Fruit fly (Drosophila melanogaster) whole organism, adult: ENCODE data around the gene zfh1.
A peak's percentile ranks its signal among the peaks of the same experiment; 100 is the strongest.

Experiments used
- CG11617 ChIP-seq: fragments of 200-800 bp; sonication (Bioruptor generic); optimal IDR thresholded peaks from 2 replicates; lab custom pipeline; 2017; ENCODE audit warnings: mild to moderate bottlenecking, missing biosample characterization, missing genetic modification reagents, missing genetic modification characterization
- CG12768 ChIP-seq: fragments of 200-800 bp; sonication (Bioruptor generic); optimal IDR thresholded peaks from 2 replicates; lab custom pipeline; 2017; ENCODE audit warnings: missing biosample characterization, missing genetic modification characterization, mild to moderate bottlenecking, moderate library complexity, missing genetic modification reagents
- CG14711 ChIP-seq: fragments of 200-800 bp; sonication (Bioruptor generic); optimal IDR thresholded peaks from 2 replicates; lab custom pipeline; 2018; ENCODE audit warnings: missing biosample characterization, mild to moderate bottlenecking, missing genetic modification characterization, moderate library complexity
- CG1620 ChIP-seq: fragments of 200-800 bp; sonication (Bioruptor generic); optimal IDR thresholded peaks from 2 replicates; lab custom pipeline; 2016; ENCODE audit warnings: missing biosample characterization, missing genetic modification characterization
- CG33017 ChIP-seq: fragments of 200-800 bp; sonication (Bioruptor generic); optimal IDR thresholded peaks from 2 replicates; lab custom pipeline; 2018; ENCODE audit warnings: missing biosample characterization, mild to moderate bottlenecking, missing genetic modification characterization, moderate library complexity
- CG5204 ChIP-seq: fragments of 200-800 bp; sonication (Bioruptor generic); optimal IDR thresholded peaks from 2 replicates; lab custom pipeline; 2016; ENCODE audit warnings: missing biosample characterization, missing genetic modification characterization
- CG7045 ChIP-seq: fragments of 200-800 bp; sonication (Bioruptor generic); optimal IDR thresholded peaks from 2 replicates; lab custom pipeline; 2017; ENCODE audit warnings: missing biosample characterization, mild to moderate bottlenecking, missing genetic modification characterization
- CG7101 ChIP-seq: fragments of 200-800 bp; sonication (Bioruptor generic); optimal IDR thresholded peaks from 2 replicates; lab custom pipeline; 2018; ENCODE audit warnings: missing biosample characterization, mild to moderate bottlenecking, missing genetic modification characterization, moderate library complexity
- Clk ChIP-seq: fragments of 200-800 bp; sonication (Bioruptor generic); optimal IDR thresholded peaks from 2 replicates; lab custom pipeline; 2017; ENCODE audit warnings: missing biosample characterization, missing genetic modification characterization
- Crg-1 ChIP-seq: fragments of 200-800 bp; sonication (Bioruptor generic); optimal IDR thresholded peaks from 2 replicates; lab custom pipeline; 2016; ENCODE audit warnings: missing biosample characterization, missing genetic modification characterization
- Hr96 ChIP-seq: fragments of 200-800 bp; sonication (Bioruptor generic); optimal IDR thresholded peaks from 2 replicates; lab custom pipeline; 2016; ENCODE audit warnings: missing biosample characterization, missing genetic modification characterization
- Mnt ChIP-seq: fragments of 200-800 bp; sonication (Bioruptor generic); optimal IDR thresholded peaks from 2 replicates; lab custom pipeline; 2016; ENCODE audit warnings: missing biosample characterization, mild to moderate bottlenecking, missing genetic modification characterization
- bab1 ChIP-seq: fragments of 200-800 bp; sonication (Bioruptor generic); optimal IDR thresholded peaks from 3 replicates; lab custom pipeline; 2019; ENCODE audit warnings: missing biosample characterization, mild to moderate bottlenecking, missing genetic modification characterization, moderate library complexity
- cic ChIP-seq: fragments of 200-800 bp; sonication (Bioruptor generic); optimal IDR thresholded peaks from 2 replicates; lab custom pipeline; 2017; ENCODE audit warnings: missing biosample characterization, mild to moderate bottlenecking, missing genetic modification characterization, moderate library complexity
- cnc ChIP-seq, 2 experiments: fragments of >200 bp; optimal IDR thresholded peaks; 2 replicates each; lab custom pipeline; 2017
- kay ChIP-seq: fragments of 200-800 bp; sonication (Bioruptor generic); peaks from one replicate; lab custom pipeline; 2016; ENCODE audit warnings: missing biosample characterization, missing genetic modification characterization, borderline replicate concordance
- ovo ChIP-seq: fragments of 200-800 bp; sonication (Bioruptor generic); optimal IDR thresholded peaks from 2 replicates; lab custom pipeline; 2016; ENCODE audit warnings: missing biosample characterization, missing genetic modification characterization
- pad ChIP-seq: fragments of 200-800 bp; sonication (Bioruptor generic); optimal IDR thresholded peaks from 3 replicates; lab custom pipeline; 2017; ENCODE audit warnings: missing biosample characterization, missing genetic modification characterization, mild to moderate bottlenecking, moderate library complexity, missing genetic modification reagents
- tj ChIP-seq: fragments of 200-800 bp; sonication (Bioruptor generic); optimal IDR thresholded peaks from 3 replicates; lab custom pipeline; 2017; ENCODE audit warnings: missing biosample characterization, mild to moderate bottlenecking, missing genetic modification characterization, moderate library complexity
- toe ChIP-seq: fragments of 200-800 bp; sonication (Bioruptor generic); optimal IDR thresholded peaks from 2 replicates; lab custom pipeline; 2016; ENCODE audit warnings: missing biosample characterization, missing genetic modification characterization

zfh1 gene

dm6 chr3R:30802115-30802682 lies 36.5 kb downstream of the zfh1 start:
- TF ChIP-seq cic: peak; percentile 18
- TF ChIP-seq tj: no peak
- peak; percentile 23 for TF ChIP-seq CG7045 (GFP tag; lab: Kevin White, UChicago)

DNA sequence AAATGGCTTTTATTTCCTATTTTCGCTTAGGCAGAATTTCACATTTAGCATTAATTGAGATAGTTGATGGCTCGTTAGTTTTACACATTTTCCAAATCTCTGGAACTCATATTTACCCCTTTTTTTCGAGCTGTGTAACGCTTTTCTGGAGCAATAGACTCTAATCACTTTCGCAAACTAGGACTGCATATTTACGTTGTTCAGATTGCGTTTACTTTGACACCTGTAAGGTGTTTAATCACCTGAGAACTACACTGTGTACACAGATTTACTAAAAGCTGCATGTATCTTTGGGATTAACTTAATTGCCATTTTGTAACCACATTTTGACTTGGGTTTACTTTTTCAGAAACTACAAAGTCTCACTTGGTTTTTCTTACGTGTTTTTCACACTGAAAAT lies 37.1 kb downstream of the zfh1 start:
- TF ChIP-seq Mnt (GFP tag; lab: Kevin White, UChicago) (peak; percentile 15), pad (peak; percentile 57), toe (GFP tag; lab: Kevin White, UChicago) (peak; percentile 74), CG7045 (GFP tag; lab: Kevin White, UChicago) (peak; percentile 89), CG12768 (GFP tag; lab: Kevin White, UChicago) (peak; percentile 75), cic (no peak), CG5204 (GFP tag; lab: Kevin White, UChicago) (peak; percentile 54), tj (no peak), CG7101 (tag; lab: Kevin White, UChicago) (peak; percentile 87), CG11617 (GFP tag; lab: Kevin White, UChicago) (peak; percentile 67), Hr96 (GFP tag; lab: Kevin White, UChicago) (peak; percentile 48), Crg-1 (GFP tag; lab: Kevin White, UChicago) (peak; percentile 91), bab1 (GFP tag; lab: Kevin White, UChicago) (no peak), CG14711 (tag; lab: Kevin White, UChicago) (peak; percentile 47), cnc (optimal IDR thresholded peaks at IDR 0.05; lab: Kevin White, UChicago) (no peak), kay (peak; percentile 98), CG33017 (tag; lab: Kevin White, UChicago) (peak; percentile 75), CG1620 (GFP tag; lab: Kevin White, UChicago) (peak; percentile 84), ovo (GFP tag; lab: Kevin White, UChicago) (peak; percentile 90), Clk (GFP tag; lab: Kevin White, UChicago) (peak; percentile 74)

dm6 chr3R:30803212-30803814 lies 37.6 kb downstream of the zfh1 start:
- TF ChIP-seq toe (GFP tag; lab: Kevin White, UChicago) (no peak), tj (peak; percentile 99), cic (no peak), kay (no peak), CG12768 (GFP tag; lab: Kevin White, UChicago) (peak; percentile 42), bab1 (GFP tag; lab: Kevin White, UChicago) (no peak), Clk (GFP tag; lab: Kevin White, UChicago) (no peak)

DNA sequence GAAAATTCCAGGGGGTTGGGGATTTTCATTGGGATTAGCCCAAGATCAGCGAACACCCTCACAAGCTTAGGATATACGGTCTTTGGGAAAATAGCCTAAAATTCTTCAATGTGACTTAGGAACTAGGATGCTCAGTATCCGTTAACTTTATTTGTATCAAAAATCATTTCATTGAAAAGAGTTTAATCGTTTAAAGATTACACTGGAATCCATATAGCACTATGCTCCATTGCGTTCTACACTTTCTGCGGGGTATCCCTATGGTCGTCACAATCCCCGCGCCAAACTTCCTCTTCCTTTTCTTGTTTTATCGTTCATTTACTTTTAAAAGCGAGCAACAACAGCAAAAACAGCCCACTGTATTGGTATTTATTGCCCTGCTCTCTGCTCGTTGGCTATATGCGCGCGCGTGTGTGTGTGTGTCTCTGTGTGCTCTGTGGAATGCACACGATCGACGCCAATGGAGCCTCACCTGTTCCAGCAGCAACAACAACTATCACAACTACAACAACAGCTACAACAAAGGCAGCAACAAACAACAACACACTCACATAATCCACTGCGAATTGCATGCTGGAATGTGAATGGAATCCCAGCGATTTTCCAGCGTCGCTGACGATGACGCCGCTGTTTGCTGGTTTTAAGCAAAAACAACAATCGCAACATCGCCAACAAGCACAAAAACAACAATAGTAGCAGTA lies 38.2 kb downstream of the zfh1 start:
- TF ChIP-seq ovo (GFP tag; lab: Kevin White, UChicago) (peak; percentile 34), CG11617 (GFP tag; lab: Kevin White, UChicago) (peak; percentile 81), pad (peak; percentile 47), bab1 (GFP tag; lab: Kevin White, UChicago) (peak; percentile 54), Hr96 (GFP tag; lab: Kevin White, UChicago) (peak; percentile 47), CG12768 (GFP tag; lab: Kevin White, UChicago) (peak; percentile 15), cic (peak; percentile 62), CG1620 (GFP tag; lab: Kevin White, UChicago) (no peak), kay (peak; percentile 90), Mnt (GFP tag; lab: Kevin White, UChicago) (no peak), tj (peak; percentile 94), CG7045 (GFP tag; lab: Kevin White, UChicago) (peak; percentile 66), CG14711 (tag; lab: Kevin White, UChicago) (peak; percentile 50), Clk (GFP tag; lab: Kevin White, UChicago) (peak; percentile 42), CG33017 (tag; lab: Kevin White, UChicago) (peak; percentile 32), cnc (optimal IDR thresholded peaks at IDR 0.05; lab: Kevin White, UChicago) (peak; percentile 3 to 59), CG5204 (GFP tag; lab: Kevin White, UChicago) (peak; percentile 68), CG7101 (tag; lab: Kevin White, UChicago) (peak; percentile 57), Crg-1 (GFP tag; lab: Kevin White, UChicago) (no peak), toe (GFP tag; lab: Kevin White, UChicago) (peak; percentile 64)

dm6 chr3R:30805196-30805595 lies 39.5 kb downstream of the zfh1 start:
- peak; percentile 7 for TF ChIP-seq toe (GFP tag; lab: Kevin White, UChicago)
- peak; percentile 20 for TF ChIP-seq CG14711 (tag; lab: Kevin White, UChicago)
- peak; percentile 13 for TF ChIP-seq CG7101 (tag; lab: Kevin White, UChicago)
- TF ChIP-seq cic: no peak
- TF ChIP-seq CG7045 (GFP tag; lab: Kevin White, UChicago): peak; percentile 3
- TF ChIP-seq CG5204 (GFP tag; lab: Kevin White, UChicago): peak; percentile 12
- TF ChIP-seq Hr96 (GFP tag; lab: Kevin White, UChicago): no peak
